Worm (Caenorhabditis elegans): ENCODE results near the gene pdk-1.

Gene pdk-1

DNA sequence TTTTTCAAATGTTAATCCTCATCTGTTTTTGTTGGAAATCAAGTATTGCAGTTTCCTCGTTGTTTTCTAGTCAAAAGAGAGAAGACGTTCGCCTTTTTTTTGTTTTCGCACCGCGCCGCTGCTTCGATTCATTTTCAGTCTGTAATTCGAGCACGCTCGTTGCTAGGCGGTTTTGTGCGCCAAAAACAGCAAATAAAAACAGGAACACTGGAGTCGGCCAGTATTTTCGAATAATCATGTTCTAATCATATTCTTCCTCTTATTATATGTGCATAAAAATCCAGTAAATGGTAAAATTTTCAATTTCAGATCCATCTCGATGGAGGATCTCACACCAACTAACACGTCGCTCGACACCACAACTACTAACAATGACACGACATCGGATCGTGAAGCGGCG lies at the start of gene pdk-1:
TSS of gene pdk-1 (plus strand) at position 301 of the 400 bp plus-strand sequence.
- TF ChIP-seq ref-1 (GFP tag; conservative IDR thresholded peaks at IDR 0.05), result no peak
- TF ChIP-seq flt-1 (GFP tag; IDR thresholded peaks at IDR 0.05), result no peak
- TF ChIP-seq med-1 (GFP tag; optimal IDR thresholded peaks at IDR 0.05; ENCODE audit: insufficient read depth), result no peak
- no peak for TF ChIP-seq T22C8.4 (GFP tag; IDR thresholded peaks at IDR 0.05)
- no peak for TF ChIP-seq ztf-29 (GFP tag; IDR thresholded peaks at IDR 0.05)
- no peak for TF ChIP-seq ztf-23 (GFP tag; IDR thresholded peaks at IDR 0.05)
- no peak for TF ChIP-seq klf-2 (GFP tag; conservative IDR thresholded peaks at IDR 0.05)
- no peak for TF ChIP-seq tab-1 (GFP tag; IDR thresholded peaks at IDR 0.05)
- no peak for TF ChIP-seq cog-1 (tag; optimal IDR thresholded peaks at IDR 0.05)

DNA sequence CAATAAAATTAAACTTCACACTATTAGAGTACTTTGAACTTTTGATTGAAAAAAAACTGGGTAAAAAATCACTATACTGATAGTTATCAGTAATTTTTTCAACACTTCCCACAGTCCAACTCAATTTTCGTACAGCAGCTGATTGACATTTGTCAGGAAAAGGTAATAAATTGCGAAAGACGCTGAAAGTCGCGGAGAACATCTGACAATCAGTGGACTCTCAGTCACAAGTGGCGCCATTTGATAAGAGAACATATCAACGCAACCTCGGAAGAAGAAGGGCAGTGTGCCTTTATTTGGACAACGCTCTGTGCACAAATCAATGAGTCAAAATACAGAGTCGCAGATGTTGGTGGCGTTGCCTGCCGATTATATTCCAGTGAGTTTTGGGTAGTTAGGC lies 48.6 kb upstream of the pdk-1 start, which contains the start of gene C52B11.5:
TSS of gene C52B11.5 (plus strand) at position 250 of the 400 bp plus-strand sequence.
- TF ChIP-seq tab-1 (GFP tag; IDR thresholded peaks at IDR 0.05) (no peak), T22C8.4 (GFP tag; IDR thresholded peaks at IDR 0.05) (no peak)

DNA sequence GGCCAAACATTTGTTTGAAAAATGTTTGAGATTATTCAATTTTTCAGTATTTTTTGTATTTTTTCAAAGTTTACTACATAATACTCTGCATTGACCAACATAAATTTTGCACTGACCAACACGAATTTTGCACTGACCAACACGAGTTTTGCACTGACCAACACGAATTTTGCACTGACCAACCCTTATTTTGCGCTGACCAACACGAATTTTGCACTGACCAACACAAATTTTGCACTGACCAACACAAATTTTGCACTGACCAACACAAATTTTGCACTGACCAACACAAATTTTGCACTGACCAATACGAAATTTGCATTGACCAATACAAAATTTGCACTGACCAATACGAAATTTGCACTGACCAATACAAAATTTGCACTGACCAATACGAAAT lies 28.2 kb upstream of the pdk-1 start:
- TF ChIP-seq flt-1 (GFP tag; IDR thresholded peaks at IDR 0.05), result no peak
- TF ChIP-seq klf-2 (GFP tag; conservative IDR thresholded peaks at IDR 0.05), result no peak
- TF ChIP-seq ztf-23 (GFP tag; IDR thresholded peaks at IDR 0.05), result no peak
- TF ChIP-seq tab-1 (GFP tag; IDR thresholded peaks at IDR 0.05), result no peak
- TF ChIP-seq T22C8.4 (GFP tag; IDR thresholded peaks at IDR 0.05), result no peak
- TF ChIP-seq ref-1 (GFP tag; conservative IDR thresholded peaks at IDR 0.05), result no peak
- no peak for TF ChIP-seq med-1 (GFP tag; optimal IDR thresholded peaks at IDR 0.05; ENCODE audit: insufficient read depth)
- no peak for TF ChIP-seq cog-1 (tag; optimal IDR thresholded peaks at IDR 0.05)

DNA sequence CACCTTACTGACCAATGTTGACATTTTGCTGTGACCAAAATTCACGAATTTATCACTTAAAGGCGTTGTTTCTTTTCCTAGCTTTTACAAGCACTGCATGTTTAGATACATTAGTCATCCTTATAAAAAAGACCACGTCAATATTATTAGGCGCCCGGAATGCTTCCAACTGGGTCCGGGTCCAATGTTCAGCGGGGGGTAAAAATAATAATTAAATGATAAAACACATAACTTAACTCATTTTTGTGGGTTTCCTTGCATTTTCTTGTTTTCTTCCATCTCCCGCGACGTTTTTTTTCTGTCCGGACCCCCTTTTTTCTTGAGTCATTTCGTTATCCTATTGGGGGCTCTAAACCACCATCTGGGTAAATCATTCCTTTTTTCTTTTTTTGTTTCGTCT lies 27.7 kb upstream of the pdk-1 start:
- TF ChIP-seq cog-1 (tag; optimal IDR thresholded peaks at IDR 0.05), result no peak
- TF ChIP-seq ztf-23 (GFP tag; IDR thresholded peaks at IDR 0.05), result no peak

DNA sequence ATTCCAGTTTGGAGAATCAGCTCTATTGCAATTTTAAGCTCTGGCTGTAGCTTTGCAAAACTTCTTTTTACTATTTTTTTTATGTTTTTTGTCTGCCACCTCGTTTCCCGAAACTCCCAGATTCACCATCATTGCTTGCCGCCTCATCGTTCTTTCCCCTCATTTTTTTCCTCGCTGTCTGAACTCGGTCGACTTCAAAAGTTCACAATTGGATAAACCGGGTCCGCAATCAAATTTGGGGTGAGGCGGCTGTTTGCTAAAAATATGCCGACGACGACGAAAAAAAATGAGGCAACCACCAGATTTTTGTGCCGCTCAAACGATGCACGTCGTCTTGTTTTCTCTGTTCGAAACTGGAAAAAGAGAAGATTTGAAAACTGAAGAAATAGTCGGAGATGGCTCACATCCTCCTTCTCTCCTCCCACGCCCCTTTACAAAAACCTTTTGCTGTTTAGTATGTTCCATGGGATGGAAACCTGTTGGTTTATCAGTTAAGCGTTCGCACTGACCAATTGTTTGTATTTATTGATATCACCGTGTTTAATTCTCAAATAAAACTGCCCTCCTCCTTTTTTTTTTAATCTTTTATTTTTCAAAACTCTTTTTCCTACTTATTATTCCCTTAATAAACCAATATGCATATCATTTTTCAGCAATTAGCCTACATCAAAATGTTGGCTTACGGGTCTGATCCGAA lies 26.4 kb upstream of the pdk-1 start, which contains the start of gene dop-4:
TSS of gene dop-4 (plus strand) at position 647 of the 697 bp plus-strand sequence.
- TF ChIP-seq cog-1 (tag; optimal IDR thresholded peaks at IDR 0.05), result no peak
- TF ChIP-seq flt-1 (GFP tag; IDR thresholded peaks at IDR 0.05), result no peak
- TF ChIP-seq tab-1 (GFP tag; IDR thresholded peaks at IDR 0.05), result no peak
- no peak for TF ChIP-seq ref-1 (GFP tag; conservative IDR thresholded peaks at IDR 0.05)
- no peak for TF ChIP-seq med-1 (GFP tag; optimal IDR thresholded peaks at IDR 0.05; ENCODE audit: insufficient read depth)
- TF ChIP-seq T22C8.4 (GFP tag; IDR thresholded peaks at IDR 0.05), result no peak
- TF ChIP-seq ztf-29 (GFP tag; IDR thresholded peaks at IDR 0.05), result no peak

DNA sequence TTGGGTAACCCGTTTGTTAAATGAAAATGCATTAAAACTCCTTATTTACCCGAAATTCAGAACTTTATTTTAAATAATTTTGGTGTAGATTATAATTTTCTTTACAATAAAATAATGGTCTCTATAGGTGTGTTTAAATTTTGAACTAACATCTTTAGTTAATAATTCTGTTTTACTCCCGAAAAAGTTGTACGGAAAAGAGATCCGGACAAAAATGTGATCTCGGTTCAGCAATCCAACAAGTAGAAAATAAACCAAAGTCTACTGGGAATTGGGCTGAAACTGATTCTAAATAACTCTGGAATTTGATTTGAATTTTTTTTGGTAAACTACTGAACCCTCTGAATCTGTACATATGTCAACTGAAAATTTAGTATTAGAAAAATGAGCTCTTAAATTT lies 25.4 kb upstream of the pdk-1 start:
- TF ChIP-seq T22C8.4 (GFP tag; IDR thresholded peaks at IDR 0.05), result no peak
- TF ChIP-seq ztf-23 (GFP tag; IDR thresholded peaks at IDR 0.05), result no peak
- TF ChIP-seq flt-1 (GFP tag; IDR thresholded peaks at IDR 0.05), result no peak
- TF ChIP-seq ztf-29 (GFP tag; IDR thresholded peaks at IDR 0.05), result no peak
- no peak for TF ChIP-seq klf-2 (GFP tag; conservative IDR thresholded peaks at IDR 0.05)
- TF ChIP-seq tab-1 (GFP tag; IDR thresholded peaks at IDR 0.05), result no peak

DNA sequence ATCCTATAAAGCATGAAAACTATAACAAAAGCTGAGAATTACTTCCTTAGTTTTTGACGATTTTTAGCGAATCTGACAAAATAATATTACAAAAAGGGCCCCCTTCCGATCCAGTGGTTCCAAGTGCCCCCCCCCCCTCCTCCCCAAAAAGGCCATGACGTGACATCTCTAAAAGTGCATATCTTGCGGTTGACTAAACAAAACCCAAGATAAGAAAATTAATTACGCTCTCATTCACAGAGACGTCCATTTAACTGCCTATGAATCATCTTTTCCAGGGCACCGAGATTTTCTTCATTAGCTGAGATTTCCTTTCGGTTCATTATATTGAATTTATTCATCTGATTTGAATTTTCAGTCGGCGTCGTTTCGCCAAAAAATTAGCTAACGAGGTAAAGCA lies 21.3 kb upstream of the pdk-1 start, which contains the start of gene inso-1:
TSS of gene inso-1 (plus strand) at position 301 of the 400 bp plus-strand sequence.
- no peak for TF ChIP-seq ztf-23 (GFP tag; IDR thresholded peaks at IDR 0.05)
- no peak for TF ChIP-seq tab-1 (GFP tag; IDR thresholded peaks at IDR 0.05)
- TF ChIP-seq cog-1 (tag; optimal IDR thresholded peaks at IDR 0.05), result no peak
- TF ChIP-seq ztf-29 (GFP tag; IDR thresholded peaks at IDR 0.05), result no peak
- no peak for TF ChIP-seq ref-1 (GFP tag; conservative IDR thresholded peaks at IDR 0.05)
- no peak for TF ChIP-seq med-1 (GFP tag; optimal IDR thresholded peaks at IDR 0.05; ENCODE audit: insufficient read depth)
- no peak for TF ChIP-seq T22C8.4 (GFP tag; IDR thresholded peaks at IDR 0.05)
- TF ChIP-seq klf-2 (GFP tag; conservative IDR thresholded peaks at IDR 0.05), result no peak
- no peak for TF ChIP-seq flt-1 (GFP tag; IDR thresholded peaks at IDR 0.05)

DNA sequence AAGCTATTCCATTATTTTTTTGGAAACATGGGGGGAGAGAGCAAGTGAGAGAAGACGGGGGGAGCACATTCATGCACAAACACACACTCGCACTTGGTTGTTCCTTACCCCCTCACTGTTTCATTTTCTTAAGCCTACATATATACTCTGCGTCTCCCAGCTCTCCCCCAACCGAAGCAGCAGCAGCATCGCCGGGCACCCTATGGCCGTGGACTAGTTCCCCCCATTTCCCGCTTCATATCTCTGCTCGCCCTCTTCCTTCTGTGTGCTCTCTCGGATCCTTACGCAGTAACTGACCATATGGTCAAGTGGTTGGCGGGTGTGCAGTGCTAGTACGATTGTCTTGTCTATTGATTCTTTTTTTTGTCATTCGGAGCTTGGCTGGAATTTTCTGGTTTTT lies 18.9 kb upstream of the pdk-1 start:
- TF ChIP-seq ref-1 (GFP tag; conservative IDR thresholded peaks at IDR 0.05), result no peak
- 0 out of 2 replicates have a peak, but pooled peaks have one; percentile 47 for TF ChIP-seq T22C8.4 (GFP tag; IDR thresholded peaks at IDR 0.05)
- TF ChIP-seq klf-2 (GFP tag; conservative IDR thresholded peaks at IDR 0.05), result no peak
- peak; percentile 82 for TF ChIP-seq cog-1 (tag; optimal IDR thresholded peaks at IDR 0.05)
- no peak for TF ChIP-seq med-1 (GFP tag; optimal IDR thresholded peaks at IDR 0.05; ENCODE audit: insufficient read depth)
- peak; percentile 77 for TF ChIP-seq ztf-23 (GFP tag; IDR thresholded peaks at IDR 0.05)
- TF ChIP-seq flt-1 (GFP tag; IDR thresholded peaks at IDR 0.05), result peak; percentile 59
- peak; percentile 91 for TF ChIP-seq ztf-29 (GFP tag; IDR thresholded peaks at IDR 0.05)
- TF ChIP-seq tab-1 (GFP tag; IDR thresholded peaks at IDR 0.05), result 0 out of 2 replicates have a peak, but pooled peaks have one; percentile 65

DNA sequence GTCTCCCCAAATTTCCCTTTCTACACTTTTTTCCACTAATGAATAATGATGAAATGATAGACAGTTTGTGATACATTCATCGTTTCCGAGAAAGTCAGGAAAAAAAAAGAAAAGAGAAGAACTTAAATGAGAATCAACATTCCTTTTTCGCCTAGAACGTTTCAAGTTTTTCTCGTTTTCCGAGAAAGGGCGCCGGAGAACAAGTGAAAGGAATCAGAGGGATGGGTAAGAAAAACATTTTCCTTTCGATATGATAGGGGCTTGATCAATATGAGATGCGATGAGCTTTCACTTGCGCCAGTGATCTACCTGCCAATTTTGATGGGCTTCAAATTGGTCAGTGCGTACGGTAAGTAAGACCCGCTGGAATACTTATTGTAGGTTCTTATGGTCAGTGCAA lies 11.7 kb upstream of the pdk-1 start:
- TF ChIP-seq klf-2 (GFP tag; conservative IDR thresholded peaks at IDR 0.05) (no peak), cog-1 (tag; optimal IDR thresholded peaks at IDR 0.05) (no peak), med-1 (GFP tag; optimal IDR thresholded peaks at IDR 0.05; ENCODE audit: insufficient read depth) (no peak), ztf-23 (GFP tag; IDR thresholded peaks at IDR 0.05) (no peak), ztf-29 (GFP tag; IDR thresholded peaks at IDR 0.05) (no peak), T22C8.4 (GFP tag; IDR thresholded peaks at IDR 0.05) (no peak), ref-1 (GFP tag; conservative IDR thresholded peaks at IDR 0.05) (no peak), flt-1 (GFP tag; IDR thresholded peaks at IDR 0.05) (no peak), tab-1 (GFP tag; IDR thresholded peaks at IDR 0.05) (no peak)

DNA sequence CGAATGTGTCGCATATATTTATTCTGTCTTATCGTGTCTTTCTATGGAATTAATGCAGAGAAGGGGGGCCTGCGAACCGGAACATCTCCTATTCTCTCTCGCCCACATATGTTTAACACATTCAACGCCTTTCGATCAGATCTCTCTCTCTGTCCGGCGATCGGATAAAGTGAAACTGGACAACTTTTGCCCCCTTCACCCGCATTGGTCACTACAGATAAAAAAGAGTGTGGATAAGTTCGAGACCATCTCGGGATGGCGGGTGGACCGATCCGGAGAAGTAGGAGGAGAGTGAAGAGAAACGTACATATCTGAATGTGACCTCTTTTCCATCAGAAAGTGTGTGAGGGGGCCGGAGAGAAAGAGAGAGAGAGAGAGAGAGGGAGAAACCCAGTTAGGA lies 10.1 kb upstream of the pdk-1 start, which contains the start of gene H42K12.3:
TSS of gene H42K12.3 (plus strand) at position 308 of the 400 bp plus-strand sequence.
- no peak for TF ChIP-seq flt-1 (GFP tag; IDR thresholded peaks at IDR 0.05)
- TF ChIP-seq ztf-29 (GFP tag; IDR thresholded peaks at IDR 0.05), result no peak
- no peak for TF ChIP-seq med-1 (GFP tag; optimal IDR thresholded peaks at IDR 0.05; ENCODE audit: insufficient read depth)
- no peak for TF ChIP-seq ztf-23 (GFP tag; IDR thresholded peaks at IDR 0.05)
- TF ChIP-seq cog-1 (tag; optimal IDR thresholded peaks at IDR 0.05), result no peak
- no peak for TF ChIP-seq tab-1 (GFP tag; IDR thresholded peaks at IDR 0.05)
- no peak for TF ChIP-seq ref-1 (GFP tag; conservative IDR thresholded peaks at IDR 0.05)
- TF ChIP-seq klf-2 (GFP tag; conservative IDR thresholded peaks at IDR 0.05), result no peak
- TF ChIP-seq T22C8.4 (GFP tag; IDR thresholded peaks at IDR 0.05), result no peak

Measured in whole organism, midembryonic.